Fruit fly (Drosophila melanogaster) whole organism, embryonic: ENCODE data around the gene CG8765.
"Not testable (repeated sequence)": the region's sequence is repeated elsewhere in the genome, so short reads cannot be mapped to it uniquely, and the experiment has no call there.

Source experiments
- Adf1 ChIP-seq: fragments of 200-800 bp; sonication (Bioruptor generic); IDR thresholded peaks from 2 replicates; pipeline ENCODE4 v1.3.6; 2022; ENCODE audit warnings: missing biosample characterization, missing genetic modification characterization
- B-H2 ChIP-seq: fragments of 200-800 bp; sonication (Bioruptor generic); optimal IDR thresholded peaks from 2 replicates; lab custom pipeline; 2018; ENCODE audit warnings: missing biosample characterization, mild to moderate bottlenecking, missing genetic modification characterization
- Bdp1 ChIP-seq: fragments of 200-800 bp; sonication (Bioruptor generic); optimal IDR thresholded peaks from 3 replicates; lab custom pipeline; 2016; ENCODE audit warnings: missing biosample characterization, missing genetic modification characterization
- Blimp-1 ChIP-seq: fragments of 200-800 bp; sonication (Bioruptor generic); optimal IDR thresholded peaks from 3 replicates; lab custom pipeline; 2018; ENCODE audit warnings: missing biosample characterization, missing genetic modification characterization, mild to moderate bottlenecking, moderate library complexity, missing genetic modification reagents
- CG10959 ChIP-seq: fragments of 200-800 bp; sonication (Bioruptor generic); IDR thresholded peaks from 2 replicates; pipeline ENCODE4 v1.3.6; 2022; ENCODE audit warnings: missing biosample characterization, missing genetic modification characterization
- CG13894 ChIP-seq: fragments of 200-800 bp; sonication (Bioruptor generic); optimal IDR thresholded peaks from 3 replicates; lab custom pipeline; 2018; ENCODE audit warnings: missing biosample characterization, mild to moderate bottlenecking, missing genetic modification characterization, moderate library complexity
- CG15601 ChIP-seq: fragments of 200-800 bp; sonication (Bioruptor generic); optimal IDR thresholded peaks from 3 replicates; lab custom pipeline; 2019; ENCODE audit warnings: missing biosample characterization, mild to moderate bottlenecking, missing genetic modification characterization, moderate library complexity
- CG17568 ChIP-seq: fragments of 200-800 bp; sonication (Bioruptor generic); optimal IDR thresholded peaks from 2 replicates; lab custom pipeline; 2018; ENCODE audit warnings: missing biosample characterization, mild to moderate bottlenecking, missing genetic modification characterization, moderate library complexity
- CG30431 ChIP-seq: fragments of 200-800 bp; sonication (Bioruptor generic); optimal IDR thresholded peaks from 2 replicates; lab custom pipeline; 2017; ENCODE audit warnings: missing biosample characterization, missing genetic modification characterization
- CG34376 ChIP-seq: fragments of 200-800 bp; sonication (Bioruptor generic); optimal IDR thresholded peaks from 2 replicates; lab custom pipeline; 2018; ENCODE audit warnings: missing biosample characterization, mild to moderate bottlenecking, missing genetic modification characterization
- CG3995 ChIP-seq: fragments of 200-800 bp; sonication (Bioruptor generic); optimal IDR thresholded peaks from 3 replicates; lab custom pipeline; 2016; ENCODE audit warnings: missing biosample characterization, missing genetic modification characterization
- CG4404 ChIP-seq: fragments of 200-800 bp; sonication (Bioruptor generic); IDR thresholded peaks from 2 replicates; pipeline ENCODE4 v1.3.6; 2022; ENCODE audit warnings: missing biosample characterization, missing genetic modification characterization
- CG4424 ChIP-seq: fragments of 200-800 bp; sonication (Bioruptor generic); optimal IDR thresholded peaks from 3 replicates; lab custom pipeline; 2016; ENCODE audit warnings: missing biosample characterization, missing genetic modification characterization
- CG4617 ChIP-seq: fragments of 200-800 bp; sonication (Bioruptor generic); optimal IDR thresholded peaks from 3 replicates; lab custom pipeline; 2016; ENCODE audit warnings: missing biosample characterization, missing genetic modification characterization, borderline replicate concordance
- CG6175 ChIP-seq: fragments of 200-800 bp; sonication (Bioruptor generic); IDR thresholded peaks from 3 replicates; pipeline ENCODE4 v1.3.6; 2022; ENCODE audit warnings: missing biosample characterization, missing genetic modification characterization
- CG6791 ChIP-seq: fragments of 200-800 bp; sonication (Bioruptor generic); IDR thresholded peaks from 3 replicates; pipeline ENCODE4 v1.3.6; 2022; ENCODE audit warnings: missing biosample characterization, missing genetic modification characterization; ENCODE audit not compliant: partially characterized antibody
- CG7357 ChIP-seq: fragments of 200-800 bp; sonication (Bioruptor generic); IDR thresholded peaks from 3 replicates; pipeline ENCODE4 v1.3.6; 2022; ENCODE audit warnings: missing biosample characterization, missing genetic modification characterization
- CG8359 ChIP-seq: fragments of 200-800 bp; sonication (Bioruptor generic); optimal IDR thresholded peaks from 2 replicates; lab custom pipeline; 2017; ENCODE audit warnings: missing biosample characterization, mild to moderate bottlenecking, missing genetic modification characterization, borderline replicate concordance
- Camta ChIP-seq: fragments of 200-800 bp; sonication (Bioruptor generic); optimal IDR thresholded peaks from 2 replicates; lab custom pipeline; 2016; ENCODE audit warnings: missing biosample characterization, missing genetic modification characterization
- Deaf1 ChIP-seq: fragments of 200-800 bp; optimal IDR thresholded peaks from 3 replicates; lab custom pipeline; 2019; ENCODE audit warnings: missing biosample characterization, mild to moderate bottlenecking, missing genetic modification characterization, moderate library complexity
- Fer2 ChIP-seq: fragments of 200-800 bp; sonication (Bioruptor generic); optimal IDR thresholded peaks from 2 replicates; lab custom pipeline; 2018; ENCODE audit warnings: missing biosample characterization, mild to moderate bottlenecking, missing genetic modification characterization, moderate library complexity
- Hmx ChIP-seq: fragments of 200-800 bp; sonication (Bioruptor generic); optimal IDR thresholded peaks from 2 replicates; lab custom pipeline; 2016; ENCODE audit warnings: missing biosample characterization, missing genetic modification characterization
- Jarid2 ChIP-seq: fragments of 200-800 bp; sonication (Bioruptor generic); optimal IDR thresholded peaks from 3 replicates; lab custom pipeline; 2017; ENCODE audit warnings: mild to moderate bottlenecking, missing biosample characterization, missing genetic modification reagents, missing genetic modification characterization
- Nf-YC ChIP-seq: fragments of 200-800 bp; optimal IDR thresholded peaks from 3 replicates; lab custom pipeline; 2019; ENCODE audit warnings: missing biosample characterization, mild to moderate bottlenecking, missing genetic modification characterization, moderate library complexity
- Rx ChIP-seq: fragments of 200-800 bp; sonication (Bioruptor generic); IDR thresholded peaks from 2 replicates; pipeline ENCODE4 v1.3.6; 2022; ENCODE audit warnings: missing biosample characterization, missing genetic modification characterization
- Ssrp ChIP-seq: fragments of 200-800 bp; sonication (Bioruptor generic); optimal IDR thresholded peaks from 2 replicates; lab custom pipeline; 2018; ENCODE audit warnings: missing biosample characterization, mild to moderate bottlenecking, missing genetic modification characterization, moderate library complexity
- Stat92E ChIP-seq, 3 experiments: fragments of >200 bp in 2 of 3; fragments of 200-800 bp in 1 of 3; sonication (Bioruptor generic) in 1 of 3; optimal IDR thresholded peaks; 2 replicates each; lab custom pipeline; 2017 to 2019; ENCODE audit warnings: missing biosample characterization in 3 of 3, missing genetic modification characterization in 3 of 3, mild to moderate bottlenecking in 1 of 3, moderate library complexity in 1 of 3
- br ChIP-seq: fragments of >200 bp; optimal IDR thresholded peaks from 2 replicates; lab custom pipeline; 2017
- ci ChIP-seq: fragments of 200-800 bp; sonication (Bioruptor generic); IDR thresholded peaks from 3 replicates; pipeline ENCODE4 v1.3.6; 2022; ENCODE audit warnings: missing biosample characterization, missing genetic modification characterization
- crol ChIP-seq: fragments of 200-800 bp; sonication (Bioruptor generic); IDR thresholded peaks from 2 replicates; pipeline ENCODE4 v1.3.6; 2022; ENCODE audit warnings: missing biosample characterization, missing genetic modification characterization
- emc ChIP-seq: fragments of 200-800 bp; sonication (Bioruptor generic); optimal IDR thresholded peaks from 2 replicates; lab custom pipeline; 2016; ENCODE audit warnings: missing biosample characterization, missing genetic modification characterization
- esg ChIP-seq: fragments of 200-800 bp; sonication (Bioruptor generic); conservative IDR thresholded peaks from 2 replicates; pipeline ENCODE4 v1.3.6; 2022; ENCODE audit warnings: missing biosample characterization, missing genetic modification characterization
- gt ChIP-seq: fragments of 200-800 bp; sonication (Bioruptor generic); IDR thresholded peaks from 2 replicates; pipeline ENCODE4 v1.3.6; 2022; ENCODE audit warnings: missing biosample characterization, missing genetic modification characterization
- kni ChIP-seq: fragments of 200-800 bp; sonication (Bioruptor generic); optimal IDR thresholded peaks from 3 replicates; lab custom pipeline; 2017; ENCODE audit warnings: mild to moderate bottlenecking, missing biosample characterization, missing genetic modification reagents, missing genetic modification characterization
- knrl ChIP-seq: fragments of 200-800 bp; sonication (Bioruptor generic); IDR thresholded peaks from 3 replicates; pipeline ENCODE4 v1.3.6; 2022; ENCODE audit warnings: missing biosample characterization, missing genetic modification characterization; ENCODE audit not compliant: partially characterized antibody
- lola ChIP-seq, 3 experiments: fragments of >200 bp in 2 of 3; fragments of 200-800 bp in 1 of 3; sonication (Bioruptor generic) in 1 of 3; optimal IDR thresholded peaks; 2 replicates each; lab custom pipeline; 2017 to 2019; ENCODE audit warnings: missing biosample characterization in 3 of 3, missing genetic modification characterization in 3 of 3, mild to moderate bottlenecking in 1 of 3, moderate library complexity in 1 of 3
- maf-S ChIP-seq: fragments of 200-800 bp; sonication (Bioruptor generic); optimal IDR thresholded peaks from 2 replicates; lab custom pipeline; 2016; ENCODE audit warnings: missing biosample characterization, missing genetic modification characterization
- phol ChIP-seq: fragments of 200-800 bp; sonication (Bioruptor generic); optimal IDR thresholded peaks from 3 replicates; lab custom pipeline; 2018; ENCODE audit warnings: missing biosample characterization, mild to moderate bottlenecking, missing genetic modification characterization, moderate library complexity
- pzg ChIP-seq: fragments of 200-800 bp; sonication (Bioruptor generic); optimal IDR thresholded peaks from 3 replicates; lab custom pipeline; 2018; ENCODE audit warnings: missing biosample characterization, mild to moderate bottlenecking, missing genetic modification characterization, moderate library complexity
- row ChIP-seq: fragments of 200-800 bp; sonication (Bioruptor generic); IDR thresholded peaks from 3 replicates; pipeline ENCODE4 v1.3.6; 2022; ENCODE audit warnings: missing biosample characterization, missing genetic modification characterization
- salm ChIP-seq: fragments of 200-800 bp; sonication (Bioruptor generic); optimal IDR thresholded peaks from 2 replicates; lab custom pipeline; 2018; ENCODE audit warnings: missing biosample characterization, mild to moderate bottlenecking, missing genetic modification characterization
- sd ChIP-seq: fragments of 200-800 bp; sonication (Bioruptor generic); optimal IDR thresholded peaks from 3 replicates; lab custom pipeline; 2018; ENCODE audit warnings: missing biosample characterization, mild to moderate bottlenecking, missing genetic modification characterization, moderate library complexity
- ssp ChIP-seq: fragments of 200-800 bp; sonication (Bioruptor generic); IDR thresholded peaks from 2 replicates; pipeline ENCODE4 v1.3.6; 2022; ENCODE audit warnings: missing biosample characterization, missing genetic modification characterization
- tgo ChIP-seq: fragments of 200-800 bp; sonication (Bioruptor generic); IDR thresholded peaks from 3 replicates; pipeline ENCODE4 v1.3.6; 2022; ENCODE audit warnings: missing biosample characterization, missing genetic modification characterization
- zfh1 ChIP-seq: fragments of 200-800 bp; sonication (Bioruptor generic); IDR thresholded peaks from 3 replicates; pipeline ENCODE4 v1.3.6; 2022; ENCODE audit warnings: missing biosample characterization, missing genetic modification characterization

CG8765 gene

DNA sequence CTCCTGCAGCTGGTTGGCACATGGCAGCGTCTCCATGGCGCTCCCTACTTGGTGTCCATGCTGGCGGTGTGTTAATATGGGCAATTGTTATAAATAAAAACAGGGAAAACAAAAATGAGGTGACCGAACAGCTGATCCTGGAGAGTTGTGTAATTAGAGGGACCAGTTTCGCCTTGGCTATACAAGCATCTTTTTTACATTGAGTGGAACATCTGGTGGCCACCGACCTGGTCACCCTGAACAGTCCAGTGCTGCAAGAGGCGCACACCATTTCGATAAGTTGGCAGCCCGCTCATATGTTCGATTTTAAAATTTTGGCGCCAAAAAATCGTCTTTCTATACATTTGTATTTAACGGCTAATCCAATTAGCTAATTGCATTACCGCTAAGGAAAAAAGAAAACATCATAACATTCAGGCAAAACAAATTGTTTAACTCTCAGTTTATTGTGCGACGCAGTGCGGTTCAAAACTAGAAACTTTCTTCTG is at the start of gene CG8765, which contains the start of gene Gbeta76C (continued):
- no peak for TF ChIP-seq CG17568 (GFP tag; lab: Kevin White, UChicago)
- no peak for TF ChIP-seq lola (GFP tag; optimal IDR thresholded peaks at IDR 0.05; lab: Kevin White, UChicago)
- TF ChIP-seq br, result no peak
- peak in 1 of 3 experiments; percentile 77 for TF ChIP-seq Stat92E (GFP tag; optimal IDR thresholded peaks at IDR 0.05; lab: Kevin White, UChicago)
- no peak for TF ChIP-seq crol (GFP tag; lab: Robert Waterston, UW)
- no peak for TF ChIP-seq Blimp-1
- TF ChIP-seq CG34376 (GFP tag; lab: Kevin White, UChicago), result no peak
- TF ChIP-seq Fer2 (tag; lab: Kevin White, UChicago), result no peak
- no peak for TF ChIP-seq Ssrp (tag; lab: Kevin White, UChicago)
- no peak for TF ChIP-seq CG10959 (GFP tag; lab: Robert Waterston, UW)
- no peak for TF ChIP-seq Camta (GFP tag; lab: Kevin White, UChicago)
- peak; percentile 3 for TF ChIP-seq emc (GFP tag; lab: Kevin White, UChicago)
- peak; percentile 55; the same call in 1 of the 3 replicates for TF ChIP-seq knrl (GFP tag; lab: Robert Waterston, UW)
- TF ChIP-seq Hmx (GFP tag; lab: Kevin White, UChicago), result no peak
- TF ChIP-seq CG6791 (GFP tag; lab: Robert Waterston, UW), result peak; percentile 60; the same call in 2 of the 3 replicates
- peak; percentile 68 for TF ChIP-seq CG4617 (GFP tag; lab: Kevin White, UChicago)
- peak; percentile 21 for TF ChIP-seq kni (GFP tag; lab: Kevin White, UChicago)
- peak; percentile 66 for TF ChIP-seq B-H2
- TF ChIP-seq CG8359, result no peak
- no peak for TF ChIP-seq salm (tag; lab: Kevin White, UChicago)
- peak; percentile 99 for TF ChIP-seq pzg (GFP tag; lab: Kevin White, UChicago)
- no peak for TF ChIP-seq CG7357 (GFP tag; lab: Robert Waterston, UW)
- no peak for TF ChIP-seq sd (tag; lab: Kevin White, UChicago)
- TF ChIP-seq maf-S (GFP tag; lab: Kevin White, UChicago), result no peak
- TF ChIP-seq Bdp1, result no peak
- TF ChIP-seq CG15601, result no peak

- not testable (repeated sequence) for TF ChIP-seq row (GFP tag; lab: Robert Waterston, UW); CG4424 (GFP tag; lab: Kevin White, UChicago); CG30431 (GFP tag; lab: Kevin White, UChicago)
Measured at dm6 chr3L:19728694-19729093, 41.5 kb upstream of the CG8765 start, which contains the start of gene CG42529. CG42529 (plus strand) TSS chr3L:19728994.

DNA sequence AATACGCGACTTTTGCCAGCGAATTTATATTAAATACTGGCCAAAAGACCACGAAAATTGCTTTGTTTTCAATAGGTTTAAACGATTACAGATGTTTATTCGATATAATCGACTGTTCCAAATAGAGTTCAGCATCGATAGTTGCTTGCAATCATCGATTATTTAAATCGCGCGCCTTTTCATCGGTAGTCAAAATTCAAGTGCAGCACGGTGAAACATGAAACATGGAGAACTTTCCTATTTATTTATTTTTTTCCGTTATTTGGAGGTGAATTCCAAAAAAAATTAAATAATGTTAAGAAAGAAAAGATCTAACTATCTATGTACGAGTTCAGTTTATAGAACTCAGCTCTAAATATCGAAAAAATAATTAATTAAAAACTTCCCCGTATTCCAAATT is 31.1 kb upstream of the CG8765 start, which contains the start of gene Trpml:
Gene Trpml, minus strand, starts transcription at position 101 of the 400 bp plus-strand sequence.
- not testable (repeated sequence) for TF ChIP-seq esg, zfh1, tgo (GFP tag; lab: Robert Waterston, UW)

dm6 chr3L:19707570-19708146 is 20.5 kb upstream of the CG8765 start, which contains the start of gene serp:
serp (minus strand) TSS chr3L:19708015.
- TF ChIP-seq Rx (GFP tag; lab: Robert Waterston, UW) (no peak), sd (tag; lab: Kevin White, UChicago) (peak; percentile 11), Deaf1 (tag; lab: Kevin White, UChicago) (peak; percentile 71), ssp (GFP tag; lab: Robert Waterston, UW) (no peak), phol (no peak), Nf-YC (tag; lab: Kevin White, UChicago) (peak; percentile 3), Adf1 (peak; percentile 27; the same call in 1 of the 2 replicates), ci (GFP tag; lab: Robert Waterston, UW) (0 out of 3 replicates have a peak, but pooled peaks have one; percentile 29), Jarid2 (peak; percentile 37), CG13894 (tag; lab: Kevin White, UChicago) (peak; percentile 26), CG3995 (GFP tag; lab: Kevin White, UChicago) (peak; percentile 33), gt (no peak), CG4404 (GFP tag; lab: Robert Waterston, UW) (0 out of 2 replicates have a peak, but pooled peaks have one; percentile 14), CG6175 (GFP tag; lab: Robert Waterston, UW) (peak; percentile 66; the same call in 1 of the 3 replicates)
